Fruit fly (Drosophila melanogaster) whole organism, pupa: ENCODE data around the gene Abp1.

Source experiments
- CG10348 ChIP-seq: fragments of 200-800 bp; sonication (Bioruptor generic); IDR thresholded peaks from 2 replicates; pipeline ENCODE4 v1.3.6; 2022; ENCODE audit warnings: missing biosample characterization, missing genetic modification characterization
- CG12605 ChIP-seq: fragments of 200-800 bp; sonication (Bioruptor generic); IDR thresholded peaks from 2 replicates; pipeline ENCODE4 v1.3.6; 2022; ENCODE audit warnings: missing biosample characterization, missing genetic modification characterization
- CG13204 ChIP-seq: fragments of 200-800 bp; sonication (Bioruptor generic); optimal IDR thresholded peaks from 2 replicates; lab custom pipeline; 2018; ENCODE audit warnings: missing biosample characterization, mild to moderate bottlenecking, missing genetic modification characterization, moderate library complexity
- CG14655 ChIP-seq: fragments of 200-800 bp; sonication (Bioruptor generic); optimal IDR thresholded peaks from 3 replicates; lab custom pipeline; 2017; ENCODE audit warnings: mild to moderate bottlenecking, missing biosample characterization, missing genetic modification reagents, missing genetic modification characterization
- CG15710 ChIP-seq: fragments of 200-800 bp; sonication (Bioruptor generic); optimal IDR thresholded peaks from 2 replicates; lab custom pipeline; 2018; ENCODE audit warnings: missing biosample characterization, mild to moderate bottlenecking, missing genetic modification characterization, moderate library complexity
- CG17806 ChIP-seq: fragments of 200-800 bp; sonication (Bioruptor generic); optimal IDR thresholded peaks from 2 replicates; lab custom pipeline; 2018; ENCODE audit warnings: missing biosample characterization, mild to moderate bottlenecking, missing genetic modification characterization, moderate library complexity
- CG32121 ChIP-seq: fragments of 200-800 bp; sonication (Bioruptor generic); IDR thresholded peaks from 2 replicates; pipeline ENCODE4 v1.3.6; 2022; ENCODE audit warnings: missing biosample characterization, missing genetic modification characterization
- CG34367 ChIP-seq: fragments of 200-800 bp; sonication (Bioruptor generic); optimal IDR thresholded peaks from 2 replicates; lab custom pipeline; 2018; ENCODE audit warnings: missing biosample characterization, mild to moderate bottlenecking, missing genetic modification characterization
- CG4496 ChIP-seq: fragments of 200-800 bp; sonication (Bioruptor generic); IDR thresholded peaks from 3 replicates; pipeline ENCODE4 v1.3.6; 2022; ENCODE audit warnings: missing biosample characterization, missing genetic modification characterization
- CG8159 ChIP-seq: fragments of 200-800 bp; sonication (Bioruptor generic); optimal IDR thresholded peaks from 3 replicates; lab custom pipeline; 2018; ENCODE audit warnings: missing biosample characterization, mild to moderate bottlenecking, missing genetic modification characterization, moderate library complexity
- CG8301 ChIP-seq: fragments of 200-800 bp; sonication (Bioruptor generic); optimal IDR thresholded peaks from 2 replicates; lab custom pipeline; 2018; ENCODE audit warnings: missing biosample characterization, mild to moderate bottlenecking, missing genetic modification characterization
- CG9948 ChIP-seq: fragments of 200-800 bp; sonication (Bioruptor generic); optimal IDR thresholded peaks from 2 replicates; lab custom pipeline; 2018; ENCODE audit warnings: missing biosample characterization, mild to moderate bottlenecking, missing genetic modification characterization, moderate library complexity
- D1 ChIP-seq: fragments of 200-800 bp; sonication (Bioruptor generic); optimal IDR thresholded peaks from 2 replicates; lab custom pipeline; 2018; ENCODE audit warnings: missing biosample characterization, mild to moderate bottlenecking, missing genetic modification characterization, moderate library complexity
- EcR ChIP-seq: fragments of 200-800 bp; sonication (Bioruptor generic); optimal IDR thresholded peaks from 3 replicates; lab custom pipeline; 2019; ENCODE audit warnings: missing biosample characterization, missing genetic modification characterization, mild to moderate bottlenecking, moderate library complexity, missing genetic modification reagents
- Ets98B ChIP-seq: fragments of 200-800 bp; sonication (Bioruptor generic); IDR thresholded peaks from 2 replicates; pipeline ENCODE4 v1.3.6; 2022; ENCODE audit warnings: missing biosample characterization, missing genetic modification characterization
- Pif1A ChIP-seq: fragments of 200-800 bp; sonication (Bioruptor generic); optimal IDR thresholded peaks from 3 replicates; lab custom pipeline; 2016; ENCODE audit warnings: missing biosample characterization, missing genetic modification characterization
- Pif1B ChIP-seq: fragments of 200-800 bp; sonication (Bioruptor generic); optimal IDR thresholded peaks from 3 replicates; lab custom pipeline; 2016; ENCODE audit warnings: missing biosample characterization, missing genetic modification characterization
- Snoo ChIP-seq: fragments of 200-800 bp; sonication (Bioruptor generic); optimal IDR thresholded peaks from 3 replicates; lab custom pipeline; 2017; ENCODE audit warnings: missing biosample characterization, mild to moderate bottlenecking, missing genetic modification characterization, inconsistent platforms
- fd96Ca ChIP-seq: fragments of 200-800 bp; sonication (Bioruptor generic); IDR thresholded peaks from 3 replicates; pipeline ENCODE4 v1.3.6; 2022; ENCODE audit warnings: missing biosample characterization, missing genetic modification characterization
- gl ChIP-seq: fragments of 200-800 bp; sonication (Bioruptor generic); optimal IDR thresholded peaks from 2 replicates; lab custom pipeline; 2018; ENCODE audit warnings: missing biosample characterization, mild to moderate bottlenecking, missing genetic modification characterization
- rn ChIP-seq: fragments of 200-800 bp; sonication (Bioruptor generic); IDR thresholded peaks from 2 replicates; pipeline ENCODE4 v1.3.6; 2022; ENCODE audit warnings: missing biosample characterization, missing genetic modification characterization

Gene Abp1

dm6 chr3L:13474607-13475006 is 11.5 kb downstream of the Abp1 start, which contains the start of gene CG10089:
CG10089 (minus strand) TSS chr3L:13474787.
- TF ChIP-seq CG10348 (no peak), Snoo (tag; lab: Kevin White, UChicago) (no peak), CG34367 (tag; lab: Kevin White, UChicago) (no peak), CG14655 (no peak), Pif1A (GFP tag; lab: Kevin White, UChicago) (no peak), rn (no peak), D1 (tag; lab: Kevin White, UChicago) (no peak), EcR (GFP tag; lab: Kevin White, UChicago) (no peak), CG8159 (tag; lab: Kevin White, UChicago) (no peak), Pif1B (GFP tag; lab: Kevin White, UChicago) (no peak), CG15710 (tag; lab: Kevin White, UChicago) (no peak)

- TF ChIP-seq fd96Ca (GFP tag; lab: Robert Waterston, UW): no peak
- no peak for TF ChIP-seq CG8301
- TF ChIP-seq EcR (GFP tag; lab: Kevin White, UChicago): no peak
- no peak for TF ChIP-seq CG13204 (GFP tag; lab: Kevin White, UChicago)
- no peak for TF ChIP-seq gl (tag; lab: Kevin White, UChicago)
- no peak for TF ChIP-seq CG14655
- no peak for TF ChIP-seq CG12605 (GFP tag; lab: Robert Waterston, UW)
- TF ChIP-seq CG17806: no peak
- TF ChIP-seq Snoo (tag; lab: Kevin White, UChicago): no peak
- no peak for TF ChIP-seq rn
- TF ChIP-seq, all 21 proteins: peak for 0
Measured at dm6 chr3L:13457133-13457532, 28.9 kb downstream of the Abp1 start, which contains the start of gene CG10116. CG10116 (minus strand) TSS chr3L:13457238.

- TF ChIP-seq gl (tag; lab: Kevin White, UChicago) (no peak), CG8301 (no peak), CG12605 (GFP tag; lab: Robert Waterston, UW) (no peak), CG9948 (tag; lab: Kevin White, UChicago) (no peak)
- TF ChIP-seq, all 21 proteins: peak for 0
Measured at dm6 chr3L:13454755-13455154, 31.3 kb downstream of the Abp1 start.

- TF ChIP-seq Ets98B (GFP tag; lab: Robert Waterston, UW) (peak; percentile 33; the same call in 1 of the 2 replicates), CG14655 (peak; percentile 14), CG32121 (GFP tag; lab: Robert Waterston, UW) (peak; percentile 74), CG9948 (tag; lab: Kevin White, UChicago) (no peak), fd96Ca (GFP tag; lab: Robert Waterston, UW) (peak; percentile 64; the same call in 2 of the 3 replicates), CG4496 (GFP tag; lab: Robert Waterston, UW) (0 out of 3 replicates have a peak, but pooled peaks have one; percentile 44), rn (0 out of 2 replicates have a peak, but pooled peaks have one; percentile 13), Snoo (tag; lab: Kevin White, UChicago) (no peak)
- TF ChIP-seq, all 21 proteins: peak for 6
Measured at dm6 chr3L:13452281-13452680, 33.8 kb downstream of the Abp1 start.

dm6 chr3L:13451562-13451961 is 34.5 kb downstream of the Abp1 start:
- TF ChIP-seq CG8159 (tag; lab: Kevin White, UChicago): peak; percentile 9
- TF ChIP-seq Pif1A (GFP tag; lab: Kevin White, UChicago): no peak
- TF ChIP-seq CG34367 (tag; lab: Kevin White, UChicago): no peak
- no peak for TF ChIP-seq fd96Ca (GFP tag; lab: Robert Waterston, UW)
- TF ChIP-seq gl (tag; lab: Kevin White, UChicago): no peak
- peak; percentile 44 for TF ChIP-seq CG8301
- TF ChIP-seq CG32121 (GFP tag; lab: Robert Waterston, UW): peak; percentile 66
- TF ChIP-seq Ets98B (GFP tag; lab: Robert Waterston, UW): no peak
- TF ChIP-seq CG14655: peak; percentile 31
- peak; percentile 13 for TF ChIP-seq Snoo (tag; lab: Kevin White, UChicago)
- TF ChIP-seq, all 21 proteins: peak for 5

dm6 chr3L:13450177-13450793 is 35.8 kb downstream of the Abp1 start, which contains the start of the genes JMJD7 and CG10738:
JMJD7 (minus strand) TSS chr3L:13450283.
CG10738 (plus strand) TSS chr3L:13450770.
- TF ChIP-seq CG32121 (GFP tag; lab: Robert Waterston, UW) (peak; percentile 54), CG34367 (tag; lab: Kevin White, UChicago) (no peak), CG8301 (peak; percentile 57), CG17806 (peak; percentile 28), D1 (tag; lab: Kevin White, UChicago) (peak; percentile 22), EcR (GFP tag; lab: Kevin White, UChicago) (no peak), rn (peak; percentile 52), Ets98B (GFP tag; lab: Robert Waterston, UW) (peak; percentile 81), fd96Ca (GFP tag; lab: Robert Waterston, UW) (peak; percentile 72; the same call in 2 of the 3 replicates), gl (tag; lab: Kevin White, UChicago) (no peak), CG14655 (peak; percentile 60), CG8159 (tag; lab: Kevin White, UChicago) (peak; percentile 99), CG12605 (GFP tag; lab: Robert Waterston, UW) (peak; percentile 79), CG13204 (GFP tag; lab: Kevin White, UChicago) (no peak), Snoo (tag; lab: Kevin White, UChicago) (peak; percentile 1), Pif1B (GFP tag; lab: Kevin White, UChicago) (peak; percentile 62), CG4496 (GFP tag; lab: Robert Waterston, UW) (peak; percentile 85), CG9948 (tag; lab: Kevin White, UChicago) (peak; percentile 5), CG10348 (no peak), CG15710 (tag; lab: Kevin White, UChicago) (peak; percentile 18), Pif1A (GFP tag; lab: Kevin White, UChicago) (peak; percentile 80)
